Worm (Caenorhabditis elegans) whole organism, L2 larva: ENCODE results near the gene sup-1.

ENCODE experiments used
- alr-1 ChIP-seq: fragments of 150-350 bp; optimal IDR thresholded peaks from 2 replicates; lab custom pipeline; 2014; ENCODE audit warnings: missing biosample characterization, missing genetic modification characterization
- elt-1 ChIP-seq: fragments of 150-350 bp; optimal IDR thresholded peaks from 2 replicates; lab custom pipeline; 2014; ENCODE audit warnings: missing biosample characterization, missing genetic modification characterization
- lin-11 ChIP-seq: fragments of 150-350 bp; sonication (generic microtip); optimal IDR thresholded peaks from 2 replicates; lab custom pipeline; 2014; ENCODE audit warnings: missing biosample characterization, missing genetic modification characterization, inconsistent platforms, mixed read lengths
- lin-39 ChIP-seq: fragments of 150-350 bp; optimal IDR thresholded peaks from 2 replicates; lab custom pipeline; 2014; ENCODE audit warnings: missing biosample characterization, missing genetic modification reagents, missing genetic modification characterization
- lsy-2 ChIP-seq, 2 experiments: fragments of 150-350 bp in 1 of 2; sonication (generic microtip) in 1 of 2; optimal IDR thresholded peaks; 2 replicates each; lab custom pipeline; 2014 to 2017; ENCODE audit warnings: missing biosample characterization in 2 of 2, missing genetic modification characterization in 2 of 2
- mdl-1 ChIP-seq, 2 experiments: fragments of 150-350 bp in 1 of 2; sonication (generic microtip) in 1 of 2; optimal IDR thresholded peaks; 2 replicates each; lab custom pipeline; 2017; ENCODE audit warnings: missing biosample characterization in 2 of 2, missing genetic modification characterization in 2 of 2
- nhr-10 ChIP-seq: sonication (generic microtip); optimal IDR thresholded peaks from 2 replicates; lab custom pipeline; 2017; ENCODE audit warnings: missing biosample characterization, missing genetic modification characterization
- nhr-11 ChIP-seq: fragments of 150-350 bp; optimal IDR thresholded peaks from 2 replicates; lab custom pipeline; 2014; ENCODE audit warnings: missing biosample characterization, missing genetic modification characterization
- nhr-129 ChIP-seq: fragments of 150-350 bp; optimal IDR thresholded peaks from 2 replicates; lab custom pipeline; 2014; ENCODE audit warnings: missing biosample characterization, missing genetic modification characterization
- nhr-237 ChIP-seq: fragments of 150-350 bp; optimal IDR thresholded peaks from 2 replicates; lab custom pipeline; 2014; ENCODE audit warnings: missing biosample characterization, missing genetic modification characterization
- nhr-25 ChIP-seq: fragments of 150-350 bp; sonication (generic microtip); optimal IDR thresholded peaks from 3 replicates; lab custom pipeline; 2014; ENCODE audit warnings: missing biosample characterization, missing genetic modification characterization
- nhr-77 ChIP-seq: fragments of 150-350 bp; optimal IDR thresholded peaks from 2 replicates; lab custom pipeline; 2014; ENCODE audit warnings: missing biosample characterization, missing genetic modification characterization
- unc-62 ChIP-seq: fragments of 150-350 bp; optimal IDR thresholded peaks from 2 replicates; lab custom pipeline; 2014; ENCODE audit warnings: missing biosample characterization, missing genetic modification reagents, missing genetic modification characterization
- zag-1 ChIP-seq: fragments of 150-350 bp; optimal IDR thresholded peaks from 2 replicates; lab custom pipeline; 2014; ENCODE audit warnings: missing biosample characterization, missing genetic modification characterization

DNA sequence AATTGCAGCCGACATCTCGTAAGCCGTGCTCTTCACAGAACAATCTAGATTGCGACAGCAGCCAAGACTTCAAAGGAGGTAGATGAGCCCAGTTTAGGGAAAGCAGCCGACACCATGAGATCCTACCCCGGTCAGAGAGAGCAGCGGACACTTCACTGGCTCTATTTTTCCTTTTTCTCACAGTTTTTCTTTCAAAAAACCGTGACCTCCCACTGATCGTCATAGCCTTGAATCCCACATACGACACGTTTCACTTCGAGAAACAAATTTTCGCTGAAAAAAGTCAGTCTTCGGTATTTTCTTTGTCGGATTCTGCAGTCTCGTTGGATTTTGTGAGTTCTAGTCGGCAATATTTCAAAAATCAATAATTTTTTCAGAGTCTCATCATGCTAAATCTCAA lies 5.4 kb downstream of the sup-1 start, which contains the start of gene Y41C4A.21:
- no peak for TF ChIP-seq unc-62 (GFP tag; lab: Kevin White, UChicago)
- TF ChIP-seq lin-39 (tag; lab: Kevin White, UChicago), result no peak
- no peak for TF ChIP-seq alr-1 (tag; lab: Kevin White, UChicago)
- no peak for TF ChIP-seq nhr-237 (tag; lab: Kevin White, UChicago)
- TF ChIP-seq nhr-25 (tag; lab: Kevin White, UChicago), result no peak
- no peak for TF ChIP-seq zag-1 (tag; lab: Kevin White, UChicago)
- no peak for TF ChIP-seq mdl-1 (tag; optimal IDR thresholded peaks at IDR 0.05; lab: Kevin White, UChicago)
- TF ChIP-seq nhr-10 (tag; lab: Kevin White, UChicago), result no peak
- TF ChIP-seq nhr-11, result no peak
- TF ChIP-seq elt-1, result no peak
- no peak for TF ChIP-seq lin-11 (tag; lab: Kevin White, UChicago)
- no peak for TF ChIP-seq nhr-129 (tag; lab: Kevin White, UChicago)
- no peak for TF ChIP-seq lsy-2 (tag; optimal IDR thresholded peaks at IDR 0.05; lab: Kevin White, UChicago)
- TF ChIP-seq nhr-77 (tag; lab: Kevin White, UChicago), result no peak
